Worm (Caenorhabditis elegans) whole organism, L2 larva: ENCODE data around the gene rpc-2.

Experiments used
- C34F6.9 ChIP-seq: fragments of 150-350 bp; optimal IDR thresholded peaks from 2 replicates; lab custom pipeline; 2014; ENCODE audit warnings: missing biosample characterization, missing genetic modification characterization
- F13H6.1 ChIP-seq: sonication (generic microtip); optimal IDR thresholded peaks from 2 replicates; lab custom pipeline; 2016; ENCODE audit warnings: missing genetic modification characterization, missing compliant biosample characterization
- R02D3.7 ChIP-seq: fragments of 150-350 bp; optimal IDR thresholded peaks from 2 replicates; lab custom pipeline; 2014; ENCODE audit warnings: missing biosample characterization, missing genetic modification characterization
- aly-2 ChIP-seq: fragments of 150-350 bp; optimal IDR thresholded peaks from 2 replicates; lab custom pipeline; 2014; ENCODE audit warnings: missing biosample characterization, missing genetic modification characterization
- ama-1 ChIP-seq: fragments of 150-350 bp; optimal IDR thresholded peaks from 2 replicates; lab custom pipeline; 2018; ENCODE audit warnings: inconsistent platforms
- ceh-16 ChIP-seq: fragments of 150-350 bp; optimal IDR thresholded peaks from 2 replicates; lab custom pipeline; 2014; ENCODE audit warnings: missing biosample characterization, missing genetic modification characterization
- ceh-82 ChIP-seq: fragments of 150-350 bp; optimal IDR thresholded peaks from 2 replicates; lab custom pipeline; 2014; ENCODE audit warnings: missing biosample characterization, missing genetic modification characterization
- crh-2 ChIP-seq: sonication (generic microtip); optimal IDR thresholded peaks from 2 replicates; lab custom pipeline; 2017; ENCODE audit warnings: missing biosample characterization, missing genetic modification characterization
- dmd-4 ChIP-seq: sonication (generic microtip); optimal IDR thresholded peaks from 2 replicates; lab custom pipeline; 2017; ENCODE audit warnings: missing biosample characterization, missing genetic modification characterization
- elt-1 ChIP-seq: fragments of 150-350 bp; optimal IDR thresholded peaks from 2 replicates; lab custom pipeline; 2014; ENCODE audit warnings: missing biosample characterization, missing genetic modification characterization
- elt-3 ChIP-seq: sonication (generic microtip); optimal IDR thresholded peaks from 2 replicates; lab custom pipeline; 2017; ENCODE audit warnings: missing biosample characterization, missing genetic modification characterization
- lin-11 ChIP-seq: fragments of 150-350 bp; sonication (generic microtip); optimal IDR thresholded peaks from 2 replicates; lab custom pipeline; 2014; ENCODE audit warnings: missing biosample characterization, missing genetic modification characterization, inconsistent platforms, mixed read lengths
- lin-13 ChIP-seq: fragments of 150-350 bp; optimal IDR thresholded peaks from 2 replicates; lab custom pipeline; 2014; ENCODE audit warnings: missing biosample characterization, missing genetic modification reagents, missing genetic modification characterization
- lsy-2 ChIP-seq, 2 experiments: fragments of 150-350 bp in 1 of 2; sonication (generic microtip) in 1 of 2; optimal IDR thresholded peaks; 2 replicates each; lab custom pipeline; 2014 to 2017; ENCODE audit warnings: missing biosample characterization in 2 of 2, missing genetic modification characterization in 2 of 2
- mab-5 ChIP-seq: fragments of 150-350 bp; optimal IDR thresholded peaks from 2 replicates; lab custom pipeline; 2014; ENCODE audit warnings: missing biosample characterization, missing genetic modification characterization
- mbf-1 ChIP-seq: sonication (generic microtip); optimal IDR thresholded peaks from 2 replicates; lab custom pipeline; 2017; ENCODE audit warnings: missing biosample characterization, missing genetic modification characterization
- nhr-11 ChIP-seq: fragments of 150-350 bp; optimal IDR thresholded peaks from 2 replicates; lab custom pipeline; 2014; ENCODE audit warnings: missing biosample characterization, missing genetic modification characterization
- nhr-12 ChIP-seq: fragments of 150-350 bp; optimal IDR thresholded peaks from 2 replicates; lab custom pipeline; 2014; ENCODE audit warnings: missing biosample characterization, missing genetic modification characterization
- nhr-129 ChIP-seq: fragments of 150-350 bp; optimal IDR thresholded peaks from 2 replicates; lab custom pipeline; 2014; ENCODE audit warnings: missing biosample characterization, missing genetic modification characterization
- nhr-23 ChIP-seq: fragments of 150-350 bp; optimal IDR thresholded peaks from 2 replicates; lab custom pipeline; 2014; ENCODE audit warnings: missing biosample characterization, missing genetic modification reagents, missing genetic modification characterization
- nhr-25 ChIP-seq: fragments of 150-350 bp; sonication (generic microtip); optimal IDR thresholded peaks from 3 replicates; lab custom pipeline; 2014; ENCODE audit warnings: missing biosample characterization, missing genetic modification characterization
- nhr-6 ChIP-seq: fragments of 150-350 bp; optimal IDR thresholded peaks from 2 replicates; lab custom pipeline; 2014; ENCODE audit warnings: missing biosample characterization, missing genetic modification characterization
- peb-1 ChIP-seq: fragments of 150-350 bp; optimal IDR thresholded peaks from 2 replicates; lab custom pipeline; 2014; ENCODE audit warnings: missing biosample characterization, missing genetic modification characterization
- skn-1 ChIP-seq: sonication (generic microtip); optimal IDR thresholded peaks from 2 replicates; lab custom pipeline; 2017; ENCODE audit warnings: missing biosample characterization, missing genetic modification characterization
- sma-9 ChIP-seq, 2 experiments: fragments of 150-350 bp in 1 of 2; sonication (generic microtip) in 1 of 2; optimal IDR thresholded peaks; 2 replicates each; lab custom pipeline; 2014 to 2016; ENCODE audit warnings: missing genetic modification characterization in 2 of 2, mild to moderate bottlenecking in 1 of 2, missing biosample characterization in 1 of 2, missing compliant biosample characterization in 1 of 2, missing genetic modification reagents in 1 of 2, moderate library complexity in 1 of 2
- unc-39 ChIP-seq: fragments of 150-350 bp; optimal IDR thresholded peaks from 2 replicates; lab custom pipeline; 2014; ENCODE audit warnings: missing biosample characterization, missing genetic modification characterization
- unc-55 ChIP-seq: fragments of 150-350 bp; sonication (generic microtip); optimal IDR thresholded peaks from 3 replicates; lab custom pipeline; 2014; ENCODE audit warnings: missing biosample characterization, missing genetic modification reagents, missing genetic modification characterization
- unc-62 ChIP-seq: fragments of 150-350 bp; optimal IDR thresholded peaks from 2 replicates; lab custom pipeline; 2014; ENCODE audit warnings: missing biosample characterization, missing genetic modification reagents, missing genetic modification characterization
- zag-1 ChIP-seq: fragments of 150-350 bp; optimal IDR thresholded peaks from 2 replicates; lab custom pipeline; 2014; ENCODE audit warnings: missing biosample characterization, missing genetic modification characterization
- ztf-11 ChIP-seq: sonication (generic microtip); optimal IDR thresholded peaks from 2 replicates; lab custom pipeline; 2017; ENCODE audit warnings: missing biosample characterization, missing genetic modification characterization

The rpc-2 gene

ce11 chrIII:5564799-5565198, 7.6 kb downstream of the rpc-2 start, which contains the start of gene mlc-3:
Gene mlc-3 (plus strand): TSS chrIII:5565025.
- no peak for TF ChIP-seq ceh-16 (tag; lab: Kevin White, UChicago)
- TF ChIP-seq dmd-4 (tag; lab: Kevin White, UChicago), result no peak
- peak; percentile 20 for TF ChIP-seq sma-9 (GFP tag; optimal IDR thresholded peaks at IDR 0.05; lab: Kevin White, UChicago)
- no peak for TF ChIP-seq sma-9 (tag; optimal IDR thresholded peaks at IDR 0.05; lab: Kevin White, UChicago)
- TF ChIP-seq F13H6.1 (tag; lab: Kevin White, UChicago), result peak; percentile 49
- no peak for TF ChIP-seq lin-13 (GFP tag; lab: Kevin White, UChicago)
- no peak for TF ChIP-seq nhr-6 (tag; lab: Kevin White, UChicago)
- TF ChIP-seq elt-1, result no peak
- TF ChIP-seq ama-1 (lab: Kevin White, UChicago), result peak; percentile 47
- peak; percentile 25 for TF ChIP-seq nhr-129 (tag; lab: Kevin White, UChicago)
- TF ChIP-seq nhr-25, result no peak
- TF ChIP-seq ztf-11 (tag; lab: Kevin White, UChicago), result no peak
- no peak for TF ChIP-seq elt-3 (tag; lab: Kevin White, UChicago)
- TF ChIP-seq skn-1 (tag; lab: Kevin White, UChicago), result no peak
- no peak for TF ChIP-seq crh-2
- no peak for TF ChIP-seq lin-11 (tag; lab: Kevin White, UChicago)
- TF ChIP-seq, all 48 proteins: peak for 4

ce11 chrIII:5565699-5566098, 8.5 kb downstream of the rpc-2 start:
- TF ChIP-seq nhr-129 (tag; lab: Kevin White, UChicago) (peak; percentile 29), nhr-23 (no peak)

- TF ChIP-seq elt-3 (tag; lab: Kevin White, UChicago), result no peak
- no peak for TF ChIP-seq ceh-82 (tag; lab: Kevin White, UChicago)
- no peak for TF ChIP-seq nhr-11 (tag; lab: Kevin White, UChicago)
- no peak for TF ChIP-seq zag-1
- no peak for TF ChIP-seq nhr-25
Observed at ce11 chrIII:5566496-5566895, 9.3 kb downstream of the rpc-2 start.

ce11 chrIII:5568265-5568664, 11.1 kb downstream of the rpc-2 start:
- no peak for TF ChIP-seq mbf-1 (tag; lab: Kevin White, UChicago)
- TF ChIP-seq nhr-12 (tag; lab: Kevin White, UChicago), result no peak
- no peak for TF ChIP-seq lin-11 (tag; lab: Kevin White, UChicago)
- no peak for TF ChIP-seq aly-2 (tag; lab: Kevin White, UChicago)
- TF ChIP-seq nhr-11 (tag; lab: Kevin White, UChicago), result no peak
- TF ChIP-seq zag-1, result no peak
- TF ChIP-seq nhr-129 (tag; lab: Kevin White, UChicago), result no peak

ce11 chrIII:5568679-5569078, 11.5 kb downstream of the rpc-2 start, which contains the start of gene nspb-12:
Gene nspb-12 (minus strand): TSS chrIII:5568779.
- no peak for TF ChIP-seq C34F6.9 (tag; lab: Kevin White, UChicago)
- no peak for TF ChIP-seq mbf-1 (tag; lab: Kevin White, UChicago)
- TF ChIP-seq skn-1 (tag; lab: Kevin White, UChicago), result no peak
- TF ChIP-seq unc-62 (GFP tag; lab: Kevin White, UChicago), result no peak
- no peak for TF ChIP-seq lin-11 (tag; lab: Kevin White, UChicago)
- TF ChIP-seq ztf-11 (tag; lab: Kevin White, UChicago), result no peak

- TF ChIP-seq mab-5 (tag; lab: Kevin White, UChicago) (peak; percentile 78), nhr-129 (tag; lab: Kevin White, UChicago) (peak; percentile 4), lsy-2 (tag; optimal IDR thresholded peaks at IDR 0.05; lab: Kevin White, UChicago) (peak in 1 of 2 experiments; percentile 15), nhr-11 (tag; lab: Kevin White, UChicago) (no peak), lin-11 (tag; lab: Kevin White, UChicago) (no peak), peb-1 (tag; lab: Kevin White, UChicago) (no peak), unc-39 (no peak), R02D3.7 (no peak), unc-55 (GFP tag; lab: Kevin White, UChicago) (peak; percentile 90)
Observed at ce11 chrIII:5570814-5571443, 13.8 kb downstream of the rpc-2 start.
